Worm (Caenorhabditis elegans): ENCODE data around the gene T22C8.4.

DNA sequence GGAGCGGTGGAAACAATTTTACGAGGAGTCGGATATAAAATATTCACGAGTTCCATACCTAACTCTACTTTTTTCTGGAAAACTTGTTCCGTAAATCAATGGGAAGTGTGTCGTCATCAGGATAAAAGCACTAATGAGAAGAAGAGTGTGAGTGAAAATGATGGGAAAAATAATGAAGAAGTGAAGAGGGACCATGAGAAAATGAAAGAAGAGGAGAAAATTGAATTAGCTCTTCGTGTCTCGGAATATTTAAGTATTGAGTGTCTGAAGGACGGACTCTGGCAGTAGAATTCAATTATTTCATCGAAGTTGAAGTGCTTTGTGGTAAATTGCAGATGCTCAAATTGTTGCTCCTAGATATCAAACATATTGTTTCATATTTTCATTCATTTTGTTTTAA, 34.1 kb downstream of the T22C8.4 start:
- no peak for TF ChIP-seq ztf-23 (GFP tag; IDR thresholded peaks at IDR 0.05)
- no peak for TF ChIP-seq ref-1 (GFP tag; conservative IDR thresholded peaks at IDR 0.05)
- no peak for TF ChIP-seq T22C8.4 (GFP tag; IDR thresholded peaks at IDR 0.05)
- TF ChIP-seq klf-2 (GFP tag; conservative IDR thresholded peaks at IDR 0.05), result no peak
